Worm (Caenorhabditis elegans) whole organism, early embryonic: ENCODE measurements around the gene srw-41.

ENCODE experiments used
- B0310.2 ChIP-seq: sonication (generic microtip); optimal IDR thresholded peaks from 2 replicates; lab custom pipeline; 2016; ENCODE audit warnings: mild to moderate bottlenecking, missing genetic modification characterization, missing compliant biosample characterization
- F13C5.2 ChIP-seq: sonication (generic microtip); optimal IDR thresholded peaks from 2 replicates; lab custom pipeline; 2017; ENCODE audit warnings: mild to moderate bottlenecking, missing genetic modification characterization, inconsistent platforms, missing compliant biosample characterization
- aly-1 ChIP-seq: sonication (generic microtip); optimal IDR thresholded peaks from 2 replicates; lab custom pipeline; 2016; ENCODE audit warnings: missing genetic modification characterization, missing compliant biosample characterization
- ama-1 ChIP-seq: fragments of 150-350 bp; optimal IDR thresholded peaks from 2 replicates; lab custom pipeline; 2014
- ceh-13 ChIP-seq: fragments of 200-800 bp; sonication (Bioruptor generic); optimal IDR thresholded peaks from 2 replicates; lab custom pipeline; 2018; ENCODE audit warnings: mild to moderate bottlenecking, missing genetic modification characterization, missing compliant biosample characterization
- ceh-36 ChIP-seq: sonication (generic microtip); optimal IDR thresholded peaks from 2 replicates; lab custom pipeline; 2016; ENCODE audit warnings: missing genetic modification characterization, inconsistent platforms, missing compliant biosample characterization
- ets-7 ChIP-seq: sonication (generic microtip); optimal IDR thresholded peaks from 2 replicates; lab custom pipeline; 2016; ENCODE audit warnings: missing genotype, missing genetic modification characterization, missing compliant biosample characterization
- flt-1 ChIP-seq: fragments of 200-800 bp; sonication (Bioruptor generic); IDR thresholded peaks from 2 replicates; pipeline ENCODE4 v1.3.6; 2022; ENCODE audit warnings: missing genetic modification characterization, missing compliant biosample characterization
- hmbx-1 ChIP-seq: sonication (generic microtip); optimal IDR thresholded peaks from 2 replicates; lab custom pipeline; 2016; ENCODE audit warnings: mild to moderate bottlenecking, missing genetic modification characterization, missing compliant biosample characterization
- hmg-4 ChIP-seq: fragments of 200-800 bp; sonication (Bioruptor generic); optimal IDR thresholded peaks from 2 replicates; lab custom pipeline; 2018; ENCODE audit warnings: mild to moderate bottlenecking, missing genetic modification characterization, missing compliant biosample characterization
- hnd-1 ChIP-seq: sonication (generic microtip); optimal IDR thresholded peaks from 2 replicates; lab custom pipeline; 2016; ENCODE audit warnings: missing genetic modification characterization, missing compliant biosample characterization
- pes-1 ChIP-seq: fragments of 200-800 bp; sonication (Bioruptor generic); IDR thresholded peaks from 2 replicates; pipeline ENCODE4 v1.3.6; 2022; ENCODE audit warnings: missing genetic modification reagents, missing genetic modification characterization, missing compliant biosample characterization
- scrt-1 ChIP-seq: fragments of 200-800 bp; sonication (Bioruptor generic); IDR thresholded peaks from 2 replicates; pipeline ENCODE4 v1.3.6; 2022; ENCODE audit warnings: missing genetic modification characterization, missing compliant biosample characterization
- sea-1 ChIP-seq: fragments of 200-800 bp; sonication (Bioruptor generic); conservative IDR thresholded peaks from 2 replicates; pipeline ENCODE4 v1.3.6; 2022; ENCODE audit warnings: missing genetic modification characterization, missing compliant biosample characterization
- tbx-11 ChIP-seq: fragments of 200-800 bp; sonication (Bioruptor generic); IDR thresholded peaks from 2 replicates; pipeline ENCODE4 v1.3.6; 2022; ENCODE audit warnings: missing genetic modification characterization, missing compliant biosample characterization
- tbx-37 ChIP-seq: fragments of 200-800 bp; sonication (Bioruptor generic); conservative IDR thresholded peaks from 2 replicates; pipeline ENCODE4 v1.3.6; 2022; ENCODE audit warnings: missing genetic modification reagents, missing genetic modification characterization, missing compliant biosample characterization
- tra-4 ChIP-seq: sonication (generic microtip); optimal IDR thresholded peaks from 2 replicates; lab custom pipeline; 2017; ENCODE audit warnings: missing genetic modification characterization, missing compliant biosample characterization

Gene srw-41

ce11 chrV:16683359-16683758, 13.9 kb upstream of the srw-41 start:
- TF ChIP-seq F13C5.2: no peak
- no peak for TF ChIP-seq ets-7
- TF ChIP-seq hmbx-1 (tag; lab: Kevin White, UChicago): no peak
- no peak for TF ChIP-seq ceh-36 (tag; lab: Kevin White, UChicago)
- TF ChIP-seq tbx-11: no peak
- TF ChIP-seq hnd-1 (tag; lab: Kevin White, UChicago): no peak
- no peak for TF ChIP-seq tbx-37 (GFP tag; lab: Robert Waterston, UW)
- no peak for TF ChIP-seq tra-4 (tag; lab: Kevin White, UChicago)
- TF ChIP-seq flt-1: no peak
- no peak for TF ChIP-seq scrt-1 (GFP tag; lab: Robert Waterston, UW)
- no peak for TF ChIP-seq B0310.2 (tag; lab: Kevin White, UChicago)

- TF ChIP-seq ceh-13 (GFP tag; lab: Kevin White, UChicago) (no peak), hmg-4 (GFP tag; lab: Kevin White, UChicago) (no peak), flt-1 (no peak), pes-1 (GFP tag; lab: Robert Waterston, UW) (no peak), aly-1 (tag; lab: Kevin White, UChicago) (no peak), sea-1 (GFP tag; lab: Robert Waterston, UW) (no peak), F13C5.2 (no peak), ets-7 (no peak), B0310.2 (tag; lab: Kevin White, UChicago) (no peak), scrt-1 (GFP tag; lab: Robert Waterston, UW) (no peak), ama-1 (no peak), tbx-37 (GFP tag; lab: Robert Waterston, UW) (no peak), ceh-36 (tag; lab: Kevin White, UChicago) (no peak), tbx-11 (no peak)
Measured at ce11 chrV:16685725-16686124, 11.6 kb upstream of the srw-41 start, which contains the start of gene srw-43. Gene srw-43 (plus strand): TSS chrV:16686025.

ce11 chrV:16687227-16687626, 10.1 kb upstream of the srw-41 start, which contains the start of gene srz-102:
Gene srz-102 (plus strand): TSS chrV:16687527.
- TF ChIP-seq tbx-11 (no peak), tra-4 (tag; lab: Kevin White, UChicago) (no peak), flt-1 (no peak), hnd-1 (tag; lab: Kevin White, UChicago) (no peak), ceh-36 (tag; lab: Kevin White, UChicago) (no peak), tbx-37 (GFP tag; lab: Robert Waterston, UW) (no peak), pes-1 (GFP tag; lab: Robert Waterston, UW) (no peak), sea-1 (GFP tag; lab: Robert Waterston, UW) (no peak), ama-1 (no peak), F13C5.2 (no peak), ceh-13 (GFP tag; lab: Kevin White, UChicago) (no peak), hmg-4 (GFP tag; lab: Kevin White, UChicago) (no peak), ets-7 (no peak), B0310.2 (tag; lab: Kevin White, UChicago) (no peak), aly-1 (tag; lab: Kevin White, UChicago) (no peak), scrt-1 (GFP tag; lab: Robert Waterston, UW) (no peak)

ce11 chrV:16692988-16693387, 4.3 kb upstream of the srw-41 start:
- TF ChIP-seq B0310.2 (tag; lab: Kevin White, UChicago) (no peak), aly-1 (tag; lab: Kevin White, UChicago) (no peak), tra-4 (tag; lab: Kevin White, UChicago) (no peak), hmg-4 (GFP tag; lab: Kevin White, UChicago) (no peak), F13C5.2 (no peak), tbx-37 (GFP tag; lab: Robert Waterston, UW) (no peak), ceh-36 (tag; lab: Kevin White, UChicago) (no peak), flt-1 (no peak)

ce11 chrV:16693732-16694131, 3.5 kb upstream of the srw-41 start, which contains the start of gene srw-42:
Gene srw-42 (minus strand): TSS chrV:16693832.
- no peak for TF ChIP-seq tbx-11
- no peak for TF ChIP-seq flt-1
- TF ChIP-seq tra-4 (tag; lab: Kevin White, UChicago): no peak
- no peak for TF ChIP-seq hmg-4 (GFP tag; lab: Kevin White, UChicago)
- no peak for TF ChIP-seq ama-1
- no peak for TF ChIP-seq hnd-1 (tag; lab: Kevin White, UChicago)

ce11 chrV:16694538-16694937, 2.7 kb upstream of the srw-41 start, which contains the start of gene srz-101:
Gene srz-101 (plus strand): TSS chrV:16694838.
- TF ChIP-seq ceh-36 (tag; lab: Kevin White, UChicago): no peak
- no peak for TF ChIP-seq hmg-4 (GFP tag; lab: Kevin White, UChicago)
- TF ChIP-seq pes-1 (GFP tag; lab: Robert Waterston, UW): no peak
- no peak for TF ChIP-seq aly-1 (tag; lab: Kevin White, UChicago)
- no peak for TF ChIP-seq hmbx-1 (tag; lab: Kevin White, UChicago)
- TF ChIP-seq tbx-37 (GFP tag; lab: Robert Waterston, UW): no peak
- TF ChIP-seq sea-1 (GFP tag; lab: Robert Waterston, UW): no peak
- no peak for TF ChIP-seq ets-7
- no peak for TF ChIP-seq flt-1
- no peak for TF ChIP-seq ceh-13 (GFP tag; lab: Kevin White, UChicago)
- no peak for TF ChIP-seq hnd-1 (tag; lab: Kevin White, UChicago)
- no peak for TF ChIP-seq scrt-1 (GFP tag; lab: Robert Waterston, UW)
- TF ChIP-seq B0310.2 (tag; lab: Kevin White, UChicago): no peak
- TF ChIP-seq ama-1: no peak
- TF ChIP-seq tbx-11: no peak
- TF ChIP-seq F13C5.2: no peak
- no peak for TF ChIP-seq tra-4 (tag; lab: Kevin White, UChicago)

ce11 chrV:16695499-16695898, 1.8 kb upstream of the srw-41 start:
- no peak for TF ChIP-seq ama-1
- TF ChIP-seq ceh-36 (tag; lab: Kevin White, UChicago): no peak
- no peak for TF ChIP-seq hmg-4 (GFP tag; lab: Kevin White, UChicago)
- TF ChIP-seq tbx-11: no peak
- no peak for TF ChIP-seq pes-1 (GFP tag; lab: Robert Waterston, UW)
- TF ChIP-seq flt-1: no peak
- TF ChIP-seq scrt-1 (GFP tag; lab: Robert Waterston, UW): no peak
- no peak for TF ChIP-seq aly-1 (tag; lab: Kevin White, UChicago)
- no peak for TF ChIP-seq hmbx-1 (tag; lab: Kevin White, UChicago)
- no peak for TF ChIP-seq hnd-1 (tag; lab: Kevin White, UChicago)
- no peak for TF ChIP-seq F13C5.2
- TF ChIP-seq ets-7: no peak
- TF ChIP-seq ceh-13 (GFP tag; lab: Kevin White, UChicago): no peak
- TF ChIP-seq B0310.2 (tag; lab: Kevin White, UChicago): no peak
- TF ChIP-seq sea-1 (GFP tag; lab: Robert Waterston, UW): no peak
